Worm (Caenorhabditis elegans): ENCODE data around the gene clec-142.

The clec-142 gene

DNA sequence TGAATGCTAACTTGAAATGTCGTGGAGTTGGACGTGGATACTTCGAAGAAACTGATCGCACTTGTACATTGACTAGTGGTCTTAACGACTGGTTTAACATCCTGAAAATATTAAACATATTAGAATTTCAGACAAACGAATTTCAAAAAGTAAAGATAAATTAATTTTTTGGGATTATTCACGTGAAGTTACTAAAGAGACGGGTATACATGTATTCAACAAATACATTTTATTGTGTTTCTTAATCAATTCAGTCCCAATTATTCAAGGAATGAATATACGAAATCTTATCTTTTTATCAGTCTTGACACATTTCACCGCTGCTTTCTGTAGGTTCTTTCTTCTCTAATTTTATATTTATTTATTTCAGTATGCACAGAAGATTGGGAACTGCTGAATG lies at the start of gene clec-142, which contains the start of gene mrpl-10:
Gene clec-142, plus strand, starts transcription at position 264 of the 400 bp plus-strand sequence.
Gene mrpl-10, minus strand, starts transcription at position 101 of the 400 bp plus-strand sequence.
- TF ChIP-seq dpl-1 (GFP tag; optimal IDR thresholded peaks at IDR 0.05) (no peak), ekl-4 (GFP tag; IDR thresholded peaks at IDR 0.05) (no peak), ceh-79 (tag; optimal IDR thresholded peaks at IDR 0.05) (no peak), gei-17 (GFP tag; optimal IDR thresholded peaks at IDR 0.05) (no peak), F10E7.11 (tag; optimal IDR thresholded peaks at IDR 0.05) (no peak), F22D6.2 (tag; optimal IDR thresholded peaks at IDR 0.05) (no peak)

DNA sequence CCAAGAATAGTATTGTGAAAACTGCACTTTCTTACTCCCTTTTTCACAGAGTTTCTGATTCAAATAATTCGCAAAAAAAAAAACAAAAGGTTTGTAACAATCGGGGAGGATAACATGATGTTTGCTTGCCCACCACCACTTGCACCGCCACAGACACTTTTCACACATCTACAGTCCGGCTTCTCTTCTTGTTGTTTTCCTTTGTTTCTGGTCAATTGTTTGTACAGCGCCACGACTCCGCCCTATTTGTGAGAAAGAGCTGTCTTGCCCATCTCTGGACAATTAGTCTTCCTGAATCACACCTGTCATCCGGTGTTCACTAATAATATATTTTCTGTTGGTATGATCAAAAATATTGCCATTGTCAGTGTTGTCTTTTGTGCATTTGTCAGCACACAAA lies 47.5 kb upstream of the clec-142 start, which contains the start of gene M110.9:
Gene M110.9, plus strand, starts transcription at position 301 of the 400 bp plus-strand sequence.
- TF ChIP-seq snpc-1.1 (tag; optimal IDR thresholded peaks at IDR 0.05; ENCODE audit: insufficient read depth), result no peak
- no peak for TF ChIP-seq sptf-2 (GFP tag; optimal IDR thresholded peaks at IDR 0.05)
- TF ChIP-seq akir-1 (GFP tag; optimal IDR thresholded peaks at IDR 0.05), result no peak
- no peak for TF ChIP-seq rcor-1 (GFP tag; IDR thresholded peaks at IDR 0.05)
- 0 out of 2 replicates have a peak, but pooled peaks have one; percentile 27 for TF ChIP-seq madf-3 (GFP tag; IDR thresholded peaks at IDR 0.05)

DNA sequence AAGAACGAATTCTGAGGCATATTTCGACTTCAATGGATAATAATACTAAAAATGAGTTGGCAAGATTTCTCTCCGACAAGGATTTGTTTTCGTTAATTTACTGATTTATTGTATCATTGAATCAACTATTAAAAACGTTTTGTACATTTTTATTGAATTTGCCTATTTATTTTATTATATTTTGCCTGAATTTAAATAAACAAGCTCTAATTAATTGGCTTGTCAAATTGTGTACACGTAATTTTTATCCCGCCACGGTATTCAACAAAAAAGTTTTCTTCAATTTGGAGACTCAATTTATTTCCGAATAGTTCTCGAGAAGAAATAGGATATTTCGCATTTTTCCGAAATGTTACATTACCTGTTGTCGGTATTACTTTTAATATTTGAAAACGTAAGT lies 46.0 kb upstream of the clec-142 start, which contains the start of gene M110.7:
Gene M110.7, plus strand, starts transcription at position 301 of the 400 bp plus-strand sequence.
- TF ChIP-seq ceh-100 (GFP tag; IDR thresholded peaks at IDR 0.05) (no peak), hrde-1 (tag; optimal IDR thresholded peaks at IDR 0.05; ENCODE audit: borderline replicate concordance) (no peak), Y67H2A.10 (GFP tag; conservative IDR thresholded peaks at IDR 0.05) (no peak), nhr-27 (tag; optimal IDR thresholded peaks at IDR 0.05) (no peak), ztf-3 (GFP tag; optimal IDR thresholded peaks at IDR 0.05) (no peak)

DNA sequence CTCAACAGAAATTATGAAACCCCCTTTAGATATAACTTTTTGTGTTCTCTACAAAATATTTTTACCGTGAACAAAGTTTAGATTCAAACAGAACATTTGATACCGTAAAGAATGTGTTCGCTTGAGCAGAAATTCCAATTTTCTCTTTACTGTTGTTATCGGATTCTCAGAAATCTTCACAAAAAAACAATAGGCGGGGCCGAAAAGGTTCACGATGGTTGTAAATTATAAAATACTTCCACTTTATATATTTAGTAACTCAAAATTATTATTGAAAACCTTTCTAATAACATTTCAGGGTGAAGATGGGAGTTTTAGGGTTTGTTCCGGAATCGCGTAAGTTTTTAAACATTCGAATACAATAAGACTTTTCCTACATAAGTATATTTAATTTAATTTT lies 40.3 kb upstream of the clec-142 start, which contains the start of gene nlp-5:
Gene nlp-5, plus strand, starts transcription at position 301 of the 400 bp plus-strand sequence.
- TF ChIP-seq B0336.3 (GFP tag; IDR thresholded peaks at IDR 0.05) (no peak), K12H6.12 (tag; optimal IDR thresholded peaks at IDR 0.05) (no peak), ZK185.1 (tag; optimal IDR thresholded peaks at IDR 0.05; ENCODE audit: poor library complexity, severe bottlenecking) (no peak)

DNA sequence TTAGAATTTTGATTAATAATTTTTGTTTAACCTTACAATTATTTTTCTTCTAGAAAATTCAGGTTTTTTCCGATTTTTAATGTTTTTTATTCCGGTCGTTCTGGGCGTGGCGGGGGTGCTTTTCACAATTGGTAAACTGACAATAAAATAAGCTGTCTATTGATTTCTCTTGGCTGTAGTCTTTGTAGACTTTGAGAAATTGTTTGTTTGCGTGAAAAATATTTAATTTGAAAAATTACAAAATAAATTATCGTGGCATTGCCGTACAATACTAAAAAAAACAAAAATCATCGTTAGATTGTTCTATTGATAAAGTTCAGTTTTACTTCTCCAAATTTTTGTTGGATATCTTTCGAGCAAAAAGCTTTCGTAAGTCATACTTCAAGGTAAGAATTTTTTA lies 32.0 kb upstream of the clec-142 start, which contains the start of gene F35C11.3:
Gene F35C11.3, plus strand, starts transcription at position 301 of the 400 bp plus-strand sequence.
- TF ChIP-seq ztf-18 (tag; optimal IDR thresholded peaks at IDR 0.05) (no peak), T07F8.4 (tag; optimal IDR thresholded peaks at IDR 0.05) (no peak), hmg-1.2 (GFP tag; IDR thresholded peaks at IDR 0.05) (no peak), him-1 (tag; optimal IDR thresholded peaks at IDR 0.05) (no peak), F57C9.4 (tag; optimal IDR thresholded peaks at IDR 0.05) (no peak), ceh-91 (GFP tag; IDR thresholded peaks at IDR 0.05) (no peak), fkh-3 (tag; optimal IDR thresholded peaks at IDR 0.05) (no peak), mel-28 (tag; optimal IDR thresholded peaks at IDR 0.05; ENCODE audit: borderline replicate concordance) (no peak)

DNA sequence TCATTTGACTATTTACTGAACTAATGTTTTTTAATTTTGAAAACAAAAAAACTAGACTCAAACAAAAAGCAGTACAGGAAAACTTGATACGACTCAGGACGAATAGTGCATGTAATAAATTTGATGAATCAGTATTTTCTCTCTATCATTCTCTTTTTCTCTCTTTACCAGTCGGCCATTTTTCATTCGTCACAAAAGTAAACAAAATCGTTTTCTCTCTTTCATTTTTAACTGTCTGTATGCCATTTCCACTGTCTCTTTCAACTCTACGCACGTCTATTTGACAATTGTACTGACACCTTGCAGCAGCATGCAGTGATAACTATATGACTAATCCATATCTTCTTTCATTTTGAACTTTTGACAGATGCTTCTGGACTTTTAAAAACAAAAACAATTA lies 29.7 kb upstream of the clec-142 start, which contains the start of the genes F35C11.2 and F35C11.4:
Gene F35C11.2, minus strand, starts transcription at position 90 of the 400 bp plus-strand sequence.
Gene F35C11.4, plus strand, starts transcription at position 260 of the 400 bp plus-strand sequence.
- peak in 1 of 2 experiments; percentile 9 for TF ChIP-seq let-607 (tag; optimal IDR thresholded peaks at IDR 0.05)
- TF ChIP-seq rec-8 (tag; optimal IDR thresholded peaks at IDR 0.05), result no peak
- TF ChIP-seq nhr-80 (tag; optimal IDR thresholded peaks at IDR 0.05), result peak; percentile 89
- peak; percentile 16 for TF ChIP-seq pha-4 (tag; optimal IDR thresholded peaks at IDR 0.05)
- TF ChIP-seq K12H6.12 (tag; optimal IDR thresholded peaks at IDR 0.05), result no peak
- TF ChIP-seq unc-62 (GFP tag; optimal IDR thresholded peaks at IDR 0.05), result peak; percentile 77

Measured in whole organism, young adult.